Worm (Caenorhabditis elegans): ENCODE data around the gene srj-13.

Gene srj-13

DNA sequence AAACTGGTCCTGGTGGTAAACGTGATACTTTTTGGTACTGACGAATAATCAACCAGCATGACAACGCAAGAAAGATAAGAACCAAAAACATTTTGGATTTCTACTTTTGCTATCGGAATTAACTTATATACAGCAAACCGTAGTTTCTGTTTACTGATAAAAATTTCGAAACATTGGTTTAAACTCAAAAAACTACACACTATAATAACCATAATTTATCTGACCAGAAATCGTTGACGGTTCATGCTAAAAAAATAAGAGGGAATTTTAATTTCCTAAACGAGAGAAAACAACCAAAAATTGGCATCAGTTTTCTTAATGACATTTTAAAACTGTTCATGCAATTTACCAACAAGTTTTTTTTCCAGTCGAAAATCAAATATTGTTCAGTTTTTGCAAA is 40.8 kb upstream of the srj-13 start, which contains the start of gene cyp-35A1:
TSS of gene cyp-35A1 (minus strand) at position 101 of the 400 bp plus-strand sequence.
- TF ChIP-seq dox-1 (GFP tag; IDR thresholded peaks at IDR 0.05) (no peak), snpc-1.3 (tag; optimal IDR thresholded peaks at IDR 0.05; ENCODE audit: insufficient read depth) (no peak), atf-7 (tag; optimal IDR thresholded peaks at IDR 0.05) (no peak), ztf-25 (GFP tag; IDR thresholded peaks at IDR 0.05) (no peak), ama-1 (optimal IDR thresholded peaks at IDR 0.05) (no peak), ama-1 (GFP tag; optimal IDR thresholded peaks at IDR 0.05) (no peak), egl-18 (GFP tag; IDR thresholded peaks at IDR 0.05) (no peak), ceh-27 (GFP tag; optimal IDR thresholded peaks at IDR 0.05) (no peak), lir-1 (GFP tag; conservative IDR thresholded peaks at IDR 0.05) (no peak), B0019.2 (GFP tag; conservative IDR thresholded peaks at IDR 0.05) (no peak), ceh-100 (GFP tag; IDR thresholded peaks at IDR 0.05) (no peak), him-1 (tag; optimal IDR thresholded peaks at IDR 0.05) (no peak), let-607 (tag; optimal IDR thresholded peaks at IDR 0.05) (no peak), F57C9.4 (tag; optimal IDR thresholded peaks at IDR 0.05) (no peak)

DNA sequence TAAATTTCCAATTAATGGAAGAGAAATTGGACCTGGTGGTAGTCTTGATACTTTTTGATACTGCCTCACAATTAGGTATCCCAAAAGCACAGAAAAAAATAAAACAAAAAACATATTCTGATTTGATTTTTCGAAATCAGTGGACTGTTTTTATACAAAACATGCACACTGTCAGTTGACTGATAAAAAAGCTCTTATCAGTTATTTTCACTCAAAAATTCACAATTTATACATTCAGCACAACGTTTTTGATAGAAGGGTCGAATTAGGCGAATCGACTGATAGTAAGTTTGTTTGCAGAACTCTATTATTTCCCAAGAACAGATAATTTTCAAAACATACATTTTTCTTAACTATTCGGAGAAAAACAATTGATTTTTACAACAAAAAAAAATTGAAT is 38.4 kb upstream of the srj-13 start, which contains the start of gene cyp-35A2:
TSS of gene cyp-35A2 (minus strand) at position 124 of the 400 bp plus-strand sequence.
- TF ChIP-seq ets-4 (GFP tag; optimal IDR thresholded peaks at IDR 0.05) (no peak), nhr-80 (tag; optimal IDR thresholded peaks at IDR 0.05) (peak; percentile 59)

DNA sequence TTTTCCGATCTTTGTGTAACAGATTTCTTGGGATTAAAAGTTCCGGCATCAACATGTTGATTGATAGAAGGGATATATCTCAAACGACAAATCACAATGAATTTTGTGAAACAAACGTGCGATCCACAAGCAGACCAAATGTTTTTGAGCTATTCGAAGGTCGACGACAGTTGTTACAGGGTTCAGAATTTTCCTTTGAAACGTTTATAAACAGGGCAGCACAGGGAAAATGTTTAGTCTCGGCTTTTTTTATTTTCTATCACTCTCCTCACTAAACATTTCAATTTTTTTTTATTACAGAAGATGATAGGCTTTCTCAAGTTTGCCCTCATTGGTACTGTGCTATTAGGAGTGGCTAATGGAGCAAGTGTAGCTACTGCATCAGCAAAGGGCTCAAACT is 37.5 kb upstream of the srj-13 start, which contains the start of gene exc-13:
TSS of gene exc-13 (plus strand) at position 301 of the 400 bp plus-strand sequence.
- no peak for TF ChIP-seq attf-3 (GFP tag; conservative IDR thresholded peaks at IDR 0.05)

DNA sequence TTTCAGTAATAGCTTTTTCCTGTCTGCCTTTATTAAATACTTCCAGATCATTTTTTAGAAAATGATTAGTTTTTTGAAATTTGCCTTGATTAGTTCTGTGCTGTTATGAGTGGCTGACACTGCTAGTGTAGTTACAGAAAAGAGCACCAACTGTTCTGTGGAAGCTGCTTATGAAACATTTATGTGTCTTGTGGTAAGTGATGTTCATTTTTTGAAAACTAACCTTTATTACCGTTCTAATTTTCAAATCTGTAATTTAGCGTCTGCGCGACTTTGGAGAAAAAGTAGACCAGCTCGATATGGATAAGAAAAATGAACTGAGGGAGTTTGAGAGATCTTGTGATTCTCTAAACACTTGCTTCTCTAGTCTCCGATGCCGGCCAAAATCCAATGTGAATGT is 32.9 kb upstream of the srj-13 start, which contains the start of gene srj-14:
TSS of gene srj-14 (plus strand) at position 131 of the 400 bp plus-strand sequence.
- TF ChIP-seq lsl-1 (GFP tag; optimal IDR thresholded peaks at IDR 0.05) (no peak), nfyb-1 (GFP tag; IDR thresholded peaks at IDR 0.05) (no peak), bed-2 (GFP tag; IDR thresholded peaks at IDR 0.05) (no peak), cebp-1 (GFP tag; IDR thresholded peaks at IDR 0.05) (no peak), cebp-1 (tag; optimal IDR thresholded peaks at IDR 0.05) (no peak), rec-8 (tag; optimal IDR thresholded peaks at IDR 0.05) (no peak), lag-1 (GFP tag; IDR thresholded peaks at IDR 0.05) (no peak), gei-17 (GFP tag; optimal IDR thresholded peaks at IDR 0.05) (no peak), dox-1 (GFP tag; IDR thresholded peaks at IDR 0.05) (no peak), mcd-1 (GFP tag; IDR thresholded peaks at IDR 0.05) (no peak), C06A6.2 (GFP tag; conservative IDR thresholded peaks at IDR 0.05) (no peak), let-526 (GFP tag; IDR thresholded peaks at IDR 0.05) (no peak), bed-1 (GFP tag; IDR thresholded peaks at IDR 0.05) (no peak), efl-1 (GFP tag; optimal IDR thresholded peaks at IDR 0.05) (no peak), him-1 (tag; optimal IDR thresholded peaks at IDR 0.05) (no peak), unc-62 (GFP tag; optimal IDR thresholded peaks at IDR 0.05) (no peak), sdz-38 (tag; optimal IDR thresholded peaks at IDR 0.05) (no peak)

DNA sequence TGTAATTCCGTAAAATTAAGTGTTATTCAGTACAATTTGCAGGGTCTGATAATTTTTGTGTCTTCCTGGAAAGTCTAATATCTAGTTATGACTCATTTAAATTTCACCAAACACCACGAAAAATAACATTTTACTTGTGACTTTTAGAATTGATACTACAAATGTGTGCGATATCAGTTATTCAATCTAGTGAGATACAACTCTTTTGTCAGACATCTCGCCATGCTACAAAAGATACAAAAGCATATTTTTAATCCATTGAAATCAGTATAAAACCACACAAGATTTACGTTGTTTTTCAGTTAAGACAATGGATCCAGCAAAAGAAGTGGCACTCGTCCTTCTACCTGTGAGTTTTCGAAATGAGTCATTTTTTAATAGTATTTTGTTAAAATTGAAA is 28.4 kb upstream of the srj-13 start, which contains the start of gene srx-56:
TSS of gene srx-56 (plus strand) at position 301 of the 400 bp plus-strand sequence.
- TF ChIP-seq zim-3 (tag; optimal IDR thresholded peaks at IDR 0.05): no peak
- no peak for TF ChIP-seq fkh-3 (tag; optimal IDR thresholded peaks at IDR 0.05)
- no peak for TF ChIP-seq rec-8 (tag; optimal IDR thresholded peaks at IDR 0.05)
- TF ChIP-seq nhr-80 (tag; optimal IDR thresholded peaks at IDR 0.05): no peak
- TF ChIP-seq ceh-27 (GFP tag; optimal IDR thresholded peaks at IDR 0.05): no peak
- TF ChIP-seq dpl-1 (GFP tag; optimal IDR thresholded peaks at IDR 0.05): no peak
- no peak for TF ChIP-seq unc-130 (GFP tag; optimal IDR thresholded peaks at IDR 0.05)
- no peak for TF ChIP-seq dpff-1 (tag; optimal IDR thresholded peaks at IDR 0.05)
- no peak for TF ChIP-seq mel-28 (tag; optimal IDR thresholded peaks at IDR 0.05; ENCODE audit: borderline replicate concordance)
- no peak for TF ChIP-seq lin-35 (GFP tag; optimal IDR thresholded peaks at IDR 0.05)
- no peak for TF ChIP-seq somi-1 (GFP tag; optimal IDR thresholded peaks at IDR 0.05)
- TF ChIP-seq B0035.1 (tag; optimal IDR thresholded peaks at IDR 0.05): no peak
- TF ChIP-seq F49E8.2 (tag; optimal IDR thresholded peaks at IDR 0.05; ENCODE audit: insufficient read depth): no peak
- no peak for TF ChIP-seq D2030.7 (GFP tag; IDR thresholded peaks at IDR 0.05)
- no peak for TF ChIP-seq aptf-3 (GFP tag; IDR thresholded peaks at IDR 0.05)
